Fruit fly (Drosophila melanogaster) whole organism, embryonic: ENCODE results near the gene ago.

Source experiments
- B-H2 ChIP-seq: fragments of 200-800 bp; sonication (Bioruptor generic); optimal IDR thresholded peaks from 2 replicates; lab custom pipeline; 2018; ENCODE audit warnings: missing biosample characterization, mild to moderate bottlenecking, missing genetic modification characterization
- CG1024 ChIP-seq: fragments of 200-800 bp; sonication (Bioruptor generic); IDR thresholded peaks from 2 replicates; pipeline ENCODE4 v1.3.6; 2022; ENCODE audit warnings: missing biosample characterization, missing genetic modification characterization
- CG10274 ChIP-seq: fragments of 200-800 bp; sonication (Bioruptor generic); optimal IDR thresholded peaks from 3 replicates; lab custom pipeline; 2017; ENCODE audit warnings: missing biosample characterization, mild to moderate bottlenecking, missing genetic modification characterization
- CG10321 ChIP-seq: fragments of 200-800 bp; sonication (Bioruptor generic); IDR thresholded peaks from 2 replicates; pipeline ENCODE4 v1.3.6; 2022; ENCODE audit warnings: missing biosample characterization, missing genetic modification characterization
- CG10543 ChIP-seq: fragments of 200-800 bp; sonication (Bioruptor generic); optimal IDR thresholded peaks from 3 replicates; lab custom pipeline; 2017; ENCODE audit warnings: missing biosample characterization, mild to moderate bottlenecking, missing genetic modification characterization, moderate library complexity
- CG10979 ChIP-seq: fragments of 200-800 bp; sonication (Bioruptor generic); optimal IDR thresholded peaks from 2 replicates; lab custom pipeline; 2018; ENCODE audit warnings: missing biosample characterization, mild to moderate bottlenecking, missing genetic modification characterization, moderate library complexity
- CG11456 ChIP-seq: fragments of 200-800 bp; sonication (Bioruptor generic); IDR thresholded peaks from 3 replicates; pipeline ENCODE4 v1.3.6; 2022; ENCODE audit warnings: missing biosample characterization, missing genetic modification characterization
- CG12155 ChIP-seq: fragments of 200-800 bp; sonication (Bioruptor generic); optimal IDR thresholded peaks from 3 replicates; lab custom pipeline; 2016; ENCODE audit warnings: missing biosample characterization, missing genetic modification characterization
- CG12219 ChIP-seq: fragments of 200-800 bp; sonication (Bioruptor generic); optimal IDR thresholded peaks from 3 replicates; lab custom pipeline; 2018; ENCODE audit warnings: missing biosample characterization, mild to moderate bottlenecking, missing genetic modification characterization
- CG13287 ChIP-seq: fragments of 200-800 bp; sonication (Bioruptor generic); IDR thresholded peaks from 2 replicates; pipeline ENCODE4 v1.3.6; 2022; ENCODE audit warnings: missing biosample characterization, missing genetic modification characterization; ENCODE audit not compliant: partially characterized antibody
- CG17802 ChIP-seq: fragments of 200-800 bp; sonication (Bioruptor generic); optimal IDR thresholded peaks from 2 replicates; lab custom pipeline; 2018; ENCODE audit warnings: missing biosample characterization, mild to moderate bottlenecking, missing genetic modification characterization, moderate library complexity
- CG17912 ChIP-seq: fragments of 200-800 bp; sonication (Bioruptor generic); optimal IDR thresholded peaks from 2 replicates; lab custom pipeline; 2018; ENCODE audit warnings: missing biosample characterization, mild to moderate bottlenecking, missing genetic modification characterization
- CG18476 ChIP-seq: fragments of 200-800 bp; sonication (Bioruptor generic); optimal IDR thresholded peaks from 2 replicates; lab custom pipeline; 2016; ENCODE audit warnings: missing biosample characterization, mild to moderate bottlenecking, missing genetic modification characterization
- CG30020 ChIP-seq: fragments of 200-800 bp; optimal IDR thresholded peaks from 2 replicates; lab custom pipeline; 2019; ENCODE audit warnings: missing biosample characterization, mild to moderate bottlenecking, missing genetic modification characterization, moderate library complexity
- CG33557 ChIP-seq: fragments of 200-800 bp; sonication (Bioruptor generic); optimal IDR thresholded peaks from 2 replicates; lab custom pipeline; 2019; ENCODE audit warnings: missing biosample characterization, mild to moderate bottlenecking, missing genetic modification characterization, moderate library complexity
- CG34376 ChIP-seq: fragments of 200-800 bp; sonication (Bioruptor generic); optimal IDR thresholded peaks from 2 replicates; lab custom pipeline; 2018; ENCODE audit warnings: missing biosample characterization, mild to moderate bottlenecking, missing genetic modification characterization
- CG4820 ChIP-seq: fragments of 200-800 bp; sonication (Bioruptor generic); optimal IDR thresholded peaks from 3 replicates; lab custom pipeline; 2016; ENCODE audit warnings: missing biosample characterization, missing genetic modification characterization
- CG6689 ChIP-seq: fragments of 200-800 bp; sonication (Bioruptor generic); IDR thresholded peaks from 2 replicates; pipeline ENCODE4 v1.3.6; 2022; ENCODE audit warnings: missing biosample characterization, missing genetic modification characterization
- CG9437 ChIP-seq: fragments of 200-800 bp; sonication (Bioruptor generic); optimal IDR thresholded peaks from 2 replicates; lab custom pipeline; 2018; ENCODE audit warnings: missing biosample characterization, mild to moderate bottlenecking, missing genetic modification characterization
- CHES-1-like ChIP-seq: fragments of 200-800 bp; sonication (Bioruptor generic); optimal IDR thresholded peaks from 2 replicates; lab custom pipeline; 2016; ENCODE audit warnings: missing biosample characterization, missing genetic modification characterization
- Dad ChIP-seq: fragments of 200-800 bp; sonication (Bioruptor generic); optimal IDR thresholded peaks from 3 replicates; lab custom pipeline; 2016; ENCODE audit warnings: missing biosample characterization, missing genetic modification characterization
- Dfd ChIP-seq, 2 experiments: fragments of >200 bp; optimal IDR thresholded peaks; 2 replicates each; lab custom pipeline; 2017; ENCODE audit warnings: missing biosample characterization in 2 of 2, missing genetic modification characterization in 2 of 2
- Elba2 ChIP-seq: fragments of 200-800 bp; sonication (Bioruptor generic); optimal IDR thresholded peaks from 3 replicates; lab custom pipeline; 2016; ENCODE audit warnings: missing biosample characterization, missing genetic modification characterization
- H15 ChIP-seq: fragments of 200-800 bp; sonication (Bioruptor generic); IDR thresholded peaks from 3 replicates; pipeline ENCODE4 v1.3.6; 2022; ENCODE audit warnings: missing biosample characterization, missing genetic modification characterization
- HLH3B ChIP-seq: fragments of 200-800 bp; sonication (Bioruptor generic); IDR thresholded peaks from 2 replicates; pipeline ENCODE4 v1.3.6; 2022; ENCODE audit warnings: missing biosample characterization, missing genetic modification characterization
- Hand ChIP-seq: fragments of 200-800 bp; sonication (Bioruptor generic); optimal IDR thresholded peaks from 2 replicates; lab custom pipeline; 2017; ENCODE audit warnings: mild to moderate bottlenecking, missing biosample characterization, missing genetic modification reagents, missing genetic modification characterization
- Hr39 ChIP-seq: fragments of >200 bp; optimal IDR thresholded peaks from 2 replicates; lab custom pipeline; 2017
- Hsf ChIP-seq: fragments of 200-800 bp; sonication (Bioruptor generic); optimal IDR thresholded peaks from 3 replicates; lab custom pipeline; 2016; ENCODE audit warnings: missing biosample characterization, missing genetic modification characterization
- Nf-YA ChIP-seq: fragments of 200-800 bp; sonication (Bioruptor generic); IDR thresholded peaks from 2 replicates; pipeline ENCODE4 v1.3.6; 2022; ENCODE audit warnings: missing biosample characterization, missing genetic modification characterization
- Opbp ChIP-seq: fragments of 200-800 bp; sonication (Bioruptor generic); IDR thresholded peaks from 3 replicates; pipeline ENCODE4 v1.3.6; 2022; ENCODE audit warnings: missing biosample characterization, missing genetic modification characterization; ENCODE audit not compliant: partially characterized antibody
- PHDP ChIP-seq: fragments of 200-800 bp; sonication (Bioruptor generic); optimal IDR thresholded peaks from 3 replicates; lab custom pipeline; 2018; ENCODE audit warnings: missing biosample characterization, mild to moderate bottlenecking, missing genetic modification characterization, moderate library complexity
- Sin3A ChIP-seq: fragments of >200 bp; optimal IDR thresholded peaks from 2 replicates; lab custom pipeline; 2018
- Sry-δ ChIP-seq: fragments of 200-800 bp; sonication (Bioruptor generic); optimal IDR thresholded peaks from 2 replicates; lab custom pipeline; 2016; ENCODE audit warnings: missing biosample characterization, missing genetic modification characterization
- Ssrp ChIP-seq: fragments of 200-800 bp; sonication (Bioruptor generic); optimal IDR thresholded peaks from 2 replicates; lab custom pipeline; 2018; ENCODE audit warnings: missing biosample characterization, mild to moderate bottlenecking, missing genetic modification characterization, moderate library complexity
- br ChIP-seq: fragments of >200 bp; optimal IDR thresholded peaks from 2 replicates; lab custom pipeline; 2017
- corto ChIP-seq: fragments of 200-800 bp; sonication (Bioruptor generic); optimal IDR thresholded peaks from 2 replicates; lab custom pipeline; 2016; ENCODE audit warnings: missing biosample characterization, mild to moderate bottlenecking, missing genetic modification characterization, moderate library complexity
- dmrt99B ChIP-seq: fragments of 200-800 bp; sonication (Bioruptor generic); optimal IDR thresholded peaks from 2 replicates; lab custom pipeline; 2018; ENCODE audit warnings: missing biosample characterization, mild to moderate bottlenecking, missing genetic modification characterization, moderate library complexity
- fd102C ChIP-seq: fragments of 200-800 bp; sonication (Bioruptor generic); optimal IDR thresholded peaks from 2 replicates; lab custom pipeline; 2018; ENCODE audit warnings: missing biosample characterization, mild to moderate bottlenecking, missing genetic modification characterization, moderate library complexity
- peb ChIP-seq: fragments of 200-800 bp; sonication (Bioruptor generic); IDR thresholded peaks from 2 replicates; pipeline ENCODE4 v1.3.6; 2022; ENCODE audit warnings: missing biosample characterization, missing genetic modification characterization
- row ChIP-seq: fragments of 200-800 bp; sonication (Bioruptor generic); IDR thresholded peaks from 3 replicates; pipeline ENCODE4 v1.3.6; 2022; ENCODE audit warnings: missing biosample characterization, missing genetic modification characterization
- slbo ChIP-seq: fragments of 200-800 bp; sonication (Bioruptor generic); IDR thresholded peaks from 2 replicates; pipeline ENCODE4 v1.3.6; 2022; ENCODE audit warnings: missing biosample characterization, missing genetic modification characterization
- sob ChIP-seq: fragments of 200-800 bp; sonication (Bioruptor generic); IDR thresholded peaks from 2 replicates; pipeline ENCODE4 v1.3.6; 2022; ENCODE audit warnings: missing biosample characterization, missing genetic modification characterization
- sug ChIP-seq: fragments of 200-800 bp; optimal IDR thresholded peaks from 2 replicates; lab custom pipeline; 2019; ENCODE audit warnings: missing biosample characterization, mild to moderate bottlenecking, missing genetic modification characterization, moderate library complexity
- tap ChIP-seq: fragments of 200-800 bp; optimal IDR thresholded peaks from 3 replicates; lab custom pipeline; 2019; ENCODE audit warnings: missing biosample characterization, mild to moderate bottlenecking, missing genetic modification characterization, moderate library complexity
- tgo ChIP-seq: fragments of 200-800 bp; sonication (Bioruptor generic); IDR thresholded peaks from 3 replicates; pipeline ENCODE4 v1.3.6; 2022; ENCODE audit warnings: missing biosample characterization, missing genetic modification characterization
- unc-4 ChIP-seq: fragments of 200-800 bp; sonication (Bioruptor generic); IDR thresholded peaks from 2 replicates; pipeline ENCODE4 v1.3.6; 2022; ENCODE audit warnings: missing biosample characterization, missing genetic modification characterization; ENCODE audit not compliant: partially characterized antibody
- vnd ChIP-seq: fragments of 200-800 bp; sonication (Bioruptor generic); IDR thresholded peaks from 3 replicates; pipeline ENCODE4 v1.3.6; 2022; ENCODE audit warnings: missing biosample characterization, missing genetic modification characterization; ENCODE audit not compliant: partially characterized antibody

ago gene

dm6 chr3L:4227164-4227563 is 26.9 kb downstream of the ago start, which contains the start of gene CG46460 (continued):
- TF ChIP-seq CG10543 (GFP tag; lab: Kevin White, UChicago) (peak; percentile 27), sob (GFP tag; lab: Robert Waterston, UW) (0 out of 2 replicates have a peak, but pooled peaks have one; percentile 13), CG10321 (GFP tag; lab: Robert Waterston, UW) (no peak), CG6689 (no peak), B-H2 (GFP tag; lab: Kevin White, UChicago) (no peak), CG11456 (GFP tag; lab: Robert Waterston, UW) (no peak), Nf-YA (GFP tag; lab: Robert Waterston, UW) (no peak), slbo (GFP tag; lab: Robert Waterston, UW) (no peak), CG17802 (tag; lab: Kevin White, UChicago) (no peak), CG10274 (GFP tag; lab: Kevin White, UChicago) (no peak), tap (tag; lab: Kevin White, UChicago) (no peak), tgo (GFP tag; lab: Robert Waterston, UW) (no peak), PHDP (tag; lab: Kevin White, UChicago) (no peak), dmrt99B (tag; lab: Kevin White, UChicago) (no peak), CG10979 (tag; lab: Kevin White, UChicago) (no peak), Dfd (GFP tag; optimal IDR thresholded peaks at IDR 0.05; lab: Kevin White, UChicago) (no peak), CG12155 (GFP tag; lab: Kevin White, UChicago) (no peak), vnd (GFP tag; lab: Robert Waterston, UW) (no peak), CG12219 (GFP tag; lab: Kevin White, UChicago) (no peak), br (no peak), CG18476 (GFP tag; lab: Kevin White, UChicago) (no peak), CG33557 (GFP tag; lab: Kevin White, UChicago) (no peak), unc-4 (GFP tag; lab: Robert Waterston, UW) (no peak), CHES-1-like (no peak), Dad (GFP tag; lab: Kevin White, UChicago) (no peak), peb (GFP tag; lab: Robert Waterston, UW) (no peak), CG9437 (no peak), Opbp (GFP tag; lab: Robert Waterston, UW) (peak; percentile 43; the same call in 1 of the 3 replicates), sug (tag; lab: Kevin White, UChicago) (no peak), corto (GFP tag; lab: Kevin White, UChicago) (no peak), Hr39 (lab: Kevin White, UChicago) (no peak), HLH3B (GFP tag; lab: Robert Waterston, UW) (no peak), CG4820 (GFP tag; lab: Kevin White, UChicago) (no peak), Sin3A (lab: Kevin White, UChicago) (no peak), row (GFP tag; lab: Robert Waterston, UW) (0 out of 3 replicates have a peak, but pooled peaks have one; percentile 24), CG17912 (no peak), CG1024 (GFP tag; lab: Robert Waterston, UW) (no peak), CG34376 (GFP tag; lab: Kevin White, UChicago) (peak; percentile 6), Ssrp (no peak), Sry-δ (no peak), fd102C (GFP tag; lab: Kevin White, UChicago) (no peak), Hsf (GFP tag; lab: Kevin White, UChicago) (no peak), Elba2 (GFP tag; lab: Kevin White, UChicago) (no peak), CG30020 (no peak), H15 (GFP tag; lab: Robert Waterston, UW) (no peak), CG13287 (GFP tag; lab: Robert Waterston, UW) (peak; percentile 36; the same call in 1 of the 2 replicates), Hand (GFP tag; lab: Kevin White, UChicago) (no peak)
